Fruit fly (Drosophila melanogaster) whole organism: Measurements from ENCODE around the gene Agpat2.

Experiments used
- CG8478 ChIP-seq: fragments of >200 bp; optimal IDR thresholded peaks from 2 replicates; lab custom pipeline; 2018; ENCODE audit warnings: inconsistent platforms
- Dll ChIP-seq: fragments of >200 bp; optimal IDR thresholded peaks from 2 replicates; lab custom pipeline; 2017
- EcR ChIP-seq, 2 experiments: fragments of >200 bp; optimal IDR thresholded peaks; 2 replicates each; lab custom pipeline; 2017; ENCODE audit warnings: missing biosample characterization in 2 of 2, missing genetic modification characterization in 2 of 2, missing genetic modification reagents in 2 of 2
- pan ChIP-seq: fragments of >200 bp; optimal IDR thresholded peaks from 2 replicates; lab custom pipeline; 2017
- psq ChIP-seq: fragments of >200 bp; optimal IDR thresholded peaks from 2 replicates; lab custom pipeline; 2017
- usp ChIP-seq: fragments of >200 bp; optimal IDR thresholded peaks from 2 replicates; lab custom pipeline; 2017; ENCODE audit warnings: missing biosample characterization, missing genetic modification characterization, mixed read lengths

- TF ChIP-seq psq (lab: Kevin White, UChicago) (no peak), Dll (lab: Kevin White, UChicago) (no peak), CG8478 (lab: Kevin White, UChicago) (no peak), usp (GFP tag; lab: Kevin White, UChicago) (no peak), pan (lab: Kevin White, UChicago) (no peak), EcR (GFP tag; optimal IDR thresholded peaks at IDR 0.05; lab: Kevin White, UChicago) (no peak)
Observed at dm6 chr2L:8463144-8464106, at the start of gene Agpat2.
